Worm (Caenorhabditis elegans) whole organism, young adult: ENCODE results near the gene Y57E12AL.2.

ENCODE experiments used
- F57C9.4 ChIP-seq: sonication (generic microtip); optimal IDR thresholded peaks from 2 replicates; lab custom pipeline; 2017; ENCODE audit warnings: mild to moderate bottlenecking, missing genetic modification characterization, missing compliant biosample characterization
- Y53G8AR.9 ChIP-seq: fragments of 200-800 bp; sonication (Bioruptor generic); conservative IDR thresholded peaks from 2 replicates; pipeline ENCODE4 v1.3.6; 2022; ENCODE audit warnings: missing genetic modification reagents, missing genetic modification characterization, missing compliant biosample characterization
- Y95B8A.8 ChIP-seq: fragments of 200-800 bp; sonication (Bioruptor generic); IDR thresholded peaks from 2 replicates; pipeline ENCODE4 v1.3.6; 2022; ENCODE audit warnings: missing genetic modification reagents, missing genetic modification characterization, missing compliant biosample characterization
- ZK185.1 ChIP-seq: sonication (generic microtip); optimal IDR thresholded peaks from 2 replicates; lab custom pipeline; 2016; ENCODE audit warnings: mild to moderate bottlenecking, missing genetic modification characterization, missing compliant biosample characterization; ENCODE audit not compliant: poor library complexity, severe bottlenecking
- attf-3 ChIP-seq: fragments of 200-800 bp; sonication (Bioruptor generic); conservative IDR thresholded peaks from 2 replicates; pipeline ENCODE4 v1.3.6; 2022; ENCODE audit warnings: missing genetic modification reagents, missing genetic modification characterization, missing compliant biosample characterization
- cebp-1 ChIP-seq, 2 experiments: fragments of 200-800 bp in 1 of 2; sonication (Bioruptor generic) in 1 of 2; sonication (generic microtip) in 1 of 2; IDR thresholded peaks in 1 of 2; optimal IDR thresholded peaks in 1 of 2; 2 replicates each; pipeline versions ENCODE4 v1.3.6 to Lab custom; 2017 to 2022; ENCODE audit warnings: missing compliant biosample characterization in 2 of 2, missing genetic modification characterization in 2 of 2, mild to moderate bottlenecking in 1 of 2, missing genetic modification reagents in 1 of 2, moderate library complexity in 1 of 2
- fkh-3 ChIP-seq: sonication (generic microtip); optimal IDR thresholded peaks from 2 replicates; lab custom pipeline; 2016; ENCODE audit warnings: mild to moderate bottlenecking, missing genetic modification characterization, missing compliant biosample characterization
- repo-1 ChIP-seq: sonication (generic microtip); optimal IDR thresholded peaks from 2 replicates; lab custom pipeline; 2017; ENCODE audit warnings: mild to moderate bottlenecking, missing genetic modification characterization, missing compliant biosample characterization

- TF ChIP-seq F57C9.4 (tag; lab: Kevin White, UChicago) = no peak
- no peak for TF ChIP-seq fkh-3
- no peak for TF ChIP-seq cebp-1 (GFP tag; IDR thresholded peaks at IDR 0.05; lab: Robert Waterston, UW)
- no peak for TF ChIP-seq cebp-1 (tag; optimal IDR thresholded peaks at IDR 0.05; lab: Kevin White, UChicago)
- TF ChIP-seq Y53G8AR.9 (GFP tag; lab: Robert Waterston, UW) = no peak
- TF ChIP-seq attf-3 (GFP tag; lab: Robert Waterston, UW) = no peak
- no peak for TF ChIP-seq Y95B8A.8
- TF ChIP-seq repo-1 (tag; lab: Kevin White, UChicago) = no peak
- TF ChIP-seq ZK185.1 (tag; lab: Kevin White, UChicago) = no peak
These were observed 3.3 kb upstream of the Y57E12AL.2 start, which contains the start of gene spig-8 for ce11 chrV:7054598-7054997.
